Worm (Caenorhabditis elegans) whole organism, L4 larva: ENCODE measurements around the gene H02F09.3.

Source experiments
- T26A8.4 ChIP-seq: fragments of 200-800 bp; sonication (Bioruptor generic); IDR thresholded peaks from 2 replicates; pipeline ENCODE4 v1.3.6; 2022; ENCODE audit warnings: missing genetic modification characterization, missing compliant biosample characterization
- aha-1 ChIP-seq: fragments of 150-350 bp; peaks from one replicate; lab custom pipeline; 2014; ENCODE audit warnings: missing biosample characterization, missing genetic modification characterization
- aly-2 ChIP-seq: sonication (generic microtip); optimal IDR thresholded peaks from 2 replicates; lab custom pipeline; 2018; ENCODE audit warnings: missing biosample characterization, missing genetic modification characterization
- arid-1 ChIP-seq: fragments of 200-800 bp; sonication (Bioruptor generic); conservative IDR thresholded peaks from 2 replicates; pipeline ENCODE4 v1.3.6; 2022; ENCODE audit warnings: missing genetic modification reagents, missing genetic modification characterization, missing compliant biosample characterization
- ceh-28 ChIP-seq: fragments of 150-350 bp; optimal IDR thresholded peaks from 2 replicates; lab custom pipeline; 2014; ENCODE audit warnings: missing biosample characterization, missing genetic modification reagents, missing genetic modification characterization
- ceh-32 ChIP-seq: sonication (generic microtip); optimal IDR thresholded peaks from 2 replicates; lab custom pipeline; 2016; ENCODE audit warnings: mild to moderate bottlenecking, missing genetic modification characterization, missing compliant biosample characterization; ENCODE audit not compliant: poor library complexity
- ceh-44 ChIP-seq: fragments of 200-800 bp; sonication (Bioruptor generic); IDR thresholded peaks from 2 replicates; pipeline ENCODE4 v1.3.6; 2022; ENCODE audit warnings: missing genetic modification reagents, missing genetic modification characterization, missing compliant biosample characterization
- cey-2 ChIP-seq: sonication (generic microtip); optimal IDR thresholded peaks from 3 replicates; lab custom pipeline; 2017; ENCODE audit warnings: missing genetic modification characterization, mild to moderate bottlenecking, missing compliant biosample characterization, antibody characterized with exemption, borderline replicate concordance; ENCODE audit not compliant: insufficient read depth
- daf-12 ChIP-seq: fragments of 150-350 bp; optimal IDR thresholded peaks from 2 replicates; lab custom pipeline; 2014; ENCODE audit warnings: missing biosample characterization, missing genetic modification reagents, missing genetic modification characterization
- daf-16 ChIP-seq, 3 experiments: sonication (generic microtip); optimal IDR thresholded peaks; 2 replicates each; lab custom pipeline; 2016 to 2017; ENCODE audit warnings: missing genetic modification characterization in 3 of 3, missing genetic modification reagents in 3 of 3, mild to moderate bottlenecking in 2 of 3, missing compliant biosample characterization in 2 of 3, missing biosample characterization in 1 of 3, moderate library complexity in 1 of 3
- daf-19 ChIP-seq: fragments of 200-800 bp; sonication (Bioruptor generic); conservative IDR thresholded peaks from 2 replicates; pipeline ENCODE4 v1.3.6; 2022; ENCODE audit warnings: missing genetic modification characterization, missing compliant biosample characterization
- daf-8 ChIP-seq: fragments of 200-800 bp; sonication (Bioruptor generic); IDR thresholded peaks from 2 replicates; pipeline ENCODE4 v1.3.6; 2022; ENCODE audit warnings: missing genetic modification characterization, missing compliant biosample characterization
- dpl-1 ChIP-seq: fragments of 150-350 bp; optimal IDR thresholded peaks from 2 replicates; lab custom pipeline; 2014; ENCODE audit warnings: missing biosample characterization, missing genetic modification reagents, missing genetic modification characterization
- egl-43 ChIP-seq: fragments of 200-800 bp; sonication (Bioruptor generic); IDR thresholded peaks from 2 replicates; pipeline ENCODE4 v1.3.6; 2022; ENCODE audit warnings: missing genetic modification reagents, missing genetic modification characterization, missing compliant biosample characterization
- fkh-10 ChIP-seq: fragments of 150-350 bp; optimal IDR thresholded peaks from 2 replicates; lab custom pipeline; 2014; ENCODE audit warnings: missing biosample characterization, missing genetic modification reagents, missing genetic modification characterization
- gei-8 ChIP-seq: fragments of 200-800 bp; sonication (Bioruptor generic); optimal IDR thresholded peaks from 2 replicates; lab custom pipeline; 2018; ENCODE audit warnings: mild to moderate bottlenecking, missing genetic modification characterization, missing compliant biosample characterization
- hlh-11 ChIP-seq: fragments of 200-800 bp; sonication (Bioruptor generic); optimal IDR thresholded peaks from 2 replicates; lab custom pipeline; 2018; ENCODE audit warnings: mild to moderate bottlenecking, missing genetic modification characterization, missing compliant biosample characterization
- hlh-30 ChIP-seq: sonication (generic microtip); optimal IDR thresholded peaks from 2 replicates; lab custom pipeline; 2017; ENCODE audit warnings: antibody characterized with exemption, mild to moderate bottlenecking, missing genetic modification characterization, missing compliant biosample characterization; ENCODE audit not compliant: insufficient read depth
- lim-7 ChIP-seq: fragments of 200-800 bp; sonication (Bioruptor generic); IDR thresholded peaks from 2 replicates; pipeline ENCODE4 v1.3.6; 2022; ENCODE audit warnings: missing genetic modification characterization, missing compliant biosample characterization
- lin-1 ChIP-seq: fragments of 200-800 bp; sonication (Bioruptor generic); IDR thresholded peaks from 2 replicates; pipeline ENCODE4 v1.3.6; 2022; ENCODE audit warnings: missing genetic modification reagents, missing genetic modification characterization, missing compliant biosample characterization
- lin-15B ChIP-seq: fragments of 150-350 bp; sonication (generic microtip); optimal IDR thresholded peaks from 3 replicates; lab custom pipeline; 2014; ENCODE audit warnings: missing biosample characterization, missing genetic modification characterization
- lin-29 ChIP-seq: fragments of 200-800 bp; sonication (Bioruptor generic); IDR thresholded peaks from 2 replicates; pipeline ENCODE4 v1.3.6; 2022; ENCODE audit warnings: missing genetic modification reagents, missing genetic modification characterization, missing compliant biosample characterization
- lin-39 ChIP-seq: fragments of 150-350 bp; optimal IDR thresholded peaks from 2 replicates; lab custom pipeline; 2014; ENCODE audit warnings: missing biosample characterization, missing genetic modification reagents, missing genetic modification characterization
- lsy-2 ChIP-seq, 2 experiments: fragments of 150-350 bp in 1 of 2; sonication (generic microtip) in 1 of 2; optimal IDR thresholded peaks; 2 replicates each; lab custom pipeline; 2014 to 2017; ENCODE audit warnings: missing biosample characterization in 2 of 2, missing genetic modification characterization in 2 of 2
- madf-5 ChIP-seq, 2 experiments: fragments of 200-800 bp; sonication (Bioruptor generic); IDR thresholded peaks; 2 replicates each; pipeline ENCODE4 v1.3.6; 2022; ENCODE audit warnings: missing compliant biosample characterization in 2 of 2, missing genetic modification characterization in 2 of 2
- mdl-1 ChIP-seq, 2 experiments: fragments of 150-350 bp in 1 of 2; sonication (generic microtip) in 1 of 2; optimal IDR thresholded peaks; 2 replicates each; lab custom pipeline; 2014 to 2017; ENCODE audit warnings: missing biosample characterization in 2 of 2, missing genetic modification characterization in 2 of 2
- mep-1 ChIP-seq: fragments of 150-350 bp; sonication (generic microtip); optimal IDR thresholded peaks from 3 replicates; lab custom pipeline; 2014; ENCODE audit warnings: missing biosample characterization, missing genetic modification characterization
- mxl-2 ChIP-seq: fragments of 200-800 bp; sonication (Bioruptor generic); conservative IDR thresholded peaks from 2 replicates; pipeline ENCODE4 v1.3.6; 2022; ENCODE audit warnings: missing genetic modification reagents, missing genetic modification characterization, missing compliant biosample characterization
- mxl-3 ChIP-seq: fragments of 200-800 bp; sonication (Bioruptor generic); optimal IDR thresholded peaks from 2 replicates; lab custom pipeline; 2018; ENCODE audit warnings: mild to moderate bottlenecking, missing genetic modification characterization, missing compliant biosample characterization
- nhr-10 ChIP-seq: fragments of 150-350 bp; optimal IDR thresholded peaks from 2 replicates; lab custom pipeline; 2014; ENCODE audit warnings: missing biosample characterization, missing genetic modification characterization
- nhr-102 ChIP-seq: sonication (generic microtip); optimal IDR thresholded peaks from 2 replicates; lab custom pipeline; 2016; ENCODE audit warnings: mild to moderate bottlenecking, missing genetic modification characterization, moderate library complexity, missing compliant biosample characterization
- nhr-28 ChIP-seq: fragments of 150-350 bp; optimal IDR thresholded peaks from 2 replicates; lab custom pipeline; 2014; ENCODE audit warnings: missing biosample characterization, missing genetic modification characterization
- nhr-76 ChIP-seq: fragments of 150-350 bp; optimal IDR thresholded peaks from 2 replicates; lab custom pipeline; 2014; ENCODE audit warnings: missing biosample characterization, missing genetic modification characterization
- nhr-77 ChIP-seq: fragments of 150-350 bp; optimal IDR thresholded peaks from 2 replicates; lab custom pipeline; 2014; ENCODE audit warnings: missing biosample characterization, missing genetic modification characterization
- php-3 ChIP-seq: fragments of 200-800 bp; sonication (Bioruptor generic); IDR thresholded peaks from 2 replicates; pipeline ENCODE4 v1.3.6; 2022; ENCODE audit warnings: missing genetic modification reagents, missing genetic modification characterization, missing compliant biosample characterization
- pqm-1 ChIP-seq: sonication (generic microtip); optimal IDR thresholded peaks from 2 replicates; lab custom pipeline; 2017; ENCODE audit warnings: missing biosample characterization, missing genetic modification characterization
- set-16 ChIP-seq: fragments of 200-800 bp; sonication (Bioruptor generic); IDR thresholded peaks from 2 replicates; pipeline ENCODE4 v1.3.6; 2022; ENCODE audit warnings: missing genetic modification reagents, missing genetic modification characterization, missing compliant biosample characterization
- skn-1 ChIP-seq: fragments of 150-350 bp; optimal IDR thresholded peaks from 2 replicates; lab custom pipeline; 2014; ENCODE audit warnings: missing biosample characterization, missing genetic modification characterization
- snpc-1.2 ChIP-seq: fragments of 200-800 bp; sonication (Bioruptor generic); IDR thresholded peaks from 2 replicates; pipeline ENCODE4 v1.3.6; 2022; ENCODE audit warnings: missing genetic modification reagents, missing genetic modification characterization, missing compliant biosample characterization
- snpc-4 ChIP-seq: fragments of 150-350 bp; optimal IDR thresholded peaks from 2 replicates; lab custom pipeline; 2014; ENCODE audit warnings: missing biosample characterization, missing genetic modification characterization
- tag-97 ChIP-seq: fragments of 200-800 bp; sonication (Bioruptor generic); IDR thresholded peaks from 2 replicates; pipeline ENCODE4 v1.3.6; 2022; ENCODE audit warnings: missing genetic modification characterization, missing compliant biosample characterization
- unc-39 ChIP-seq: sonication (generic microtip); optimal IDR thresholded peaks from 2 replicates; lab custom pipeline; 2017; ENCODE audit warnings: missing biosample characterization, missing genetic modification characterization
- unc-62 ChIP-seq, 3 experiments: fragments of 150-350 bp in 1 of 3; sonication (generic microtip); optimal IDR thresholded peaks in 2 of 3; peaks in 1 of 3; 1 replicate in 1 of 3; 2 replicates in 2 of 3; lab custom pipeline; 2014 to 2017; ENCODE audit warnings: missing biosample characterization in 3 of 3, missing genetic modification characterization in 3 of 3, missing genetic modification reagents in 3 of 3, missing genotype in 1 of 3
- vab-7 ChIP-seq: fragments of 200-800 bp; sonication (Bioruptor generic); IDR thresholded peaks from 2 replicates; pipeline ENCODE4 v1.3.6; 2022; ENCODE audit warnings: missing genetic modification reagents, missing genetic modification characterization, missing compliant biosample characterization
- zip-2 ChIP-seq: fragments of 150-350 bp; optimal IDR thresholded peaks from 2 replicates; lab custom pipeline; 2014; ENCODE audit warnings: missing biosample characterization, missing genetic modification characterization

Gene H02F09.3

ce11 chrX:1524559-1524958 lies 43.9 kb upstream of the H02F09.3 start (continued):
- TF ChIP-seq nhr-102 (tag; lab: Kevin White, UChicago) (no peak), lim-7 (GFP tag; lab: Robert Waterston, UW) (no peak), lin-39 (tag; lab: Kevin White, UChicago) (no peak), zip-2 (tag; lab: Kevin White, UChicago) (no peak), madf-5 (GFP tag; IDR thresholded peaks at IDR 0.05; lab: Robert Waterston, UW) (no peak), tag-97 (GFP tag; lab: Robert Waterston, UW) (no peak), nhr-76 (tag; lab: Kevin White, UChicago) (no peak), ceh-32 (tag; lab: Kevin White, UChicago) (no peak), mdl-1 (tag; optimal IDR thresholded peaks at IDR 0.05; lab: Kevin White, UChicago) (peak in 1 of 2 experiments; percentile 63), fkh-10 (peak; percentile 35), ceh-28 (tag; lab: Kevin White, UChicago) (no peak), lin-1 (GFP tag; lab: Robert Waterston, UW) (no peak), nhr-28 (tag; lab: Kevin White, UChicago) (no peak), arid-1 (GFP tag; lab: Robert Waterston, UW) (no peak), snpc-4 (tag; lab: Kevin White, UChicago) (no peak), daf-12 (tag; lab: Kevin White, UChicago) (no peak), ceh-44 (no peak), vab-7 (GFP tag; lab: Robert Waterston, UW) (no peak), lsy-2 (tag; optimal IDR thresholded peaks at IDR 0.05; lab: Kevin White, UChicago) (peak in 1 of 2 experiments; percentile 62), set-16 (peak; percentile 53), daf-19 (no peak), lin-29 (no peak), nhr-10 (tag; lab: Kevin White, UChicago) (no peak), snpc-1.2 (GFP tag; lab: Robert Waterston, UW) (no peak), hlh-30 (tag; lab: Kevin White, UChicago) (peak; percentile 78), mxl-2 (GFP tag; lab: Robert Waterston, UW) (no peak), aly-2 (tag; lab: Kevin White, UChicago) (no peak), gei-8 (GFP tag; lab: Kevin White, UChicago) (no peak), dpl-1 (no peak)

DNA sequence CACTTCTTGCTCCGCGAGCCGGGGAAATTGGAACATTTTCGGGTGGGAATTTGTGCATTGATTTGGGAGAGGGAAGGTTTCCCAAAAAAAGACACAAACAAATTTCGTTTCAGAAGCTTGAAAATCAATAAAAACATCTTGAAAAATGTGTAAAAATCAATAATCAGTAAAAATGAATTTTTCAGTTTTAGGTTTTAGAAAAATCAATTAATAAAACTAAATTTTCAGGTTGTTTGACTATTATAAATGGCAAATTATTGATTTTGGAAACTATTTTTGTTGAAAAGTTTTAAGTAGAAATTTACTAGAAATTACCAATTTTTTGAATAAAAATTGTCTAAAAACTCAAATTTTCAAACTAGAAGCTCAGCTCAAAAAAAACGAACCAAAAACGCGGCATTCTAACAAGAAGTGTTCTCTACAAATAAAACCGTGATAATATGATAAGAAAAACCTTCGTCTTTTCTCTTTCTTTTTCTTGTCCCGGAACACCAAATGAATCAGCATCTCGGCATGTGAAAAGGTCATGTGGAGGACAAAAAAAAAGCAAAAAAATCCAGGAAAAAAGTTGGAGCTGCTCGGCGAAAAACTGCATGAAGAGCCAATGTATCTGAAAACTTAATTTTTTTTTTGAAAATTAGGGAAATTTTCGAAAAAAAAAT lies 42.8 kb upstream of the H02F09.3 start:
- TF ChIP-seq hlh-30 (tag; lab: Kevin White, UChicago) (peak; percentile 78), ceh-28 (tag; lab: Kevin White, UChicago) (peak; percentile 48), lsy-2 (tag; optimal IDR thresholded peaks at IDR 0.05; lab: Kevin White, UChicago) (no peak), pqm-1 (tag; lab: Kevin White, UChicago) (peak; percentile 2), php-3 (GFP tag; lab: Robert Waterston, UW) (no peak), unc-62 (GFP tag; optimal IDR thresholded peaks at IDR 0.05 in 1 of 2; lab: Kevin White, UChicago) (peak in 1 of 2 experiments; percentile 86), unc-62 (tag; optimal IDR thresholded peaks at IDR 0.05; lab: Kevin White, UChicago) (no peak), T26A8.4 (no peak), nhr-28 (tag; lab: Kevin White, UChicago) (peak; percentile 51)

- TF ChIP-seq zip-2 (tag; lab: Kevin White, UChicago) (no peak), nhr-10 (tag; lab: Kevin White, UChicago) (no peak), lin-15B (tag; lab: Kevin White, UChicago) (no peak), lsy-2 (tag; optimal IDR thresholded peaks at IDR 0.05; lab: Kevin White, UChicago) (peak in 1 of 2 experiments; percentile 7), hlh-11 (tag; lab: Kevin White, UChicago) (peak; percentile 39), aha-1 (tag; lab: Kevin White, UChicago) (no peak), nhr-28 (tag; lab: Kevin White, UChicago) (peak; percentile 87), madf-5 (GFP tag; IDR thresholded peaks at IDR 0.05; lab: Robert Waterston, UW) (no peak), daf-8 (GFP tag; lab: Robert Waterston, UW) (no peak), daf-16 (GFP tag; optimal IDR thresholded peaks at IDR 0.05; lab: Kevin White, UChicago) (no peak), daf-16 (tag; optimal IDR thresholded peaks at IDR 0.05; lab: Kevin White, UChicago) (peak; percentile 34), skn-1 (tag; lab: Kevin White, UChicago) (no peak), hlh-30 (tag; lab: Kevin White, UChicago) (peak; percentile 75), unc-39 (tag; lab: Kevin White, UChicago) (no peak), ceh-44 (no peak), mxl-3 (GFP tag; lab: Kevin White, UChicago) (peak; percentile 6), nhr-77 (tag; lab: Kevin White, UChicago) (peak; percentile 19), php-3 (GFP tag; lab: Robert Waterston, UW) (0 out of 2 replicates have a peak, but pooled peaks have one; percentile 10), egl-43 (GFP tag; lab: Robert Waterston, UW) (no peak), mep-1 (tag; lab: Kevin White, UChicago) (peak; percentile 7), cey-2 (tag; lab: Kevin White, UChicago) (no peak)
Observed at ce11 chrX:1527338-1527737, 41.1 kb upstream of the H02F09.3 start.
